Worm (Caenorhabditis elegans): Measurements from ENCODE around the gene acdh-9.

- no peak for TF ChIP-seq lsy-2 (tag; optimal IDR thresholded peaks at IDR 0.05)
- TF ChIP-seq unc-62 (GFP tag; optimal IDR thresholded peaks at IDR 0.05) = no peak
Observed at ce11 chrII:861564-861963, 13.2 kb upstream of the acdh-9 start, which contains the start of gene Y46B2A.4.
